Fruit fly (Drosophila melanogaster) whole organism, embryonic: ENCODE results near the gene CG32832.

Source experiments
- Abd-B ChIP-seq: fragments of 200-800 bp; sonication (Bioruptor generic); optimal IDR thresholded peaks from 2 replicates; lab custom pipeline; 2018; ENCODE audit warnings: missing biosample characterization, mild to moderate bottlenecking, missing genetic modification characterization, moderate library complexity
- CG12744 ChIP-seq: fragments of 200-800 bp; sonication (Bioruptor generic); optimal IDR thresholded peaks from 2 replicates; lab custom pipeline; 2016; ENCODE audit warnings: missing biosample characterization, missing genetic modification characterization
- CG14667 ChIP-seq: fragments of 200-800 bp; sonication (Bioruptor generic); IDR thresholded peaks from 2 replicates; pipeline ENCODE4 v1.3.6; 2022; ENCODE audit warnings: missing biosample characterization, missing genetic modification characterization
- Chrac-16 ChIP-seq: fragments of 200-800 bp; sonication (Bioruptor generic); optimal IDR thresholded peaks from 3 replicates; lab custom pipeline; 2016; ENCODE audit warnings: missing biosample characterization, missing genetic modification characterization
- Eip74EF ChIP-seq, 2 experiments: fragments of 200-800 bp in 1 of 2; fragments of >200 bp in 1 of 2; sonication (Bioruptor generic) in 1 of 2; optimal IDR thresholded peaks; 2 replicates each; lab custom pipeline; 2017 to 2019; ENCODE audit warnings: missing biosample characterization in 2 of 2, missing genetic modification characterization in 2 of 2, mild to moderate bottlenecking in 1 of 2, moderate library complexity in 1 of 2
- Ets65A ChIP-seq: fragments of 200-800 bp; sonication (Bioruptor generic); peaks from one replicate; lab custom pipeline; 2016; ENCODE audit warnings: missing biosample characterization, missing genetic modification characterization
- Hr78 ChIP-seq, 2 experiments: fragments of 200-800 bp in 1 of 2; fragments of >200 bp in 1 of 2; sonication (Bioruptor generic) in 1 of 2; optimal IDR thresholded peaks; 2 replicates each; lab custom pipeline; 2017 to 2019; ENCODE audit warnings: missing biosample characterization in 2 of 2, missing genetic modification characterization in 2 of 2, mild to moderate bottlenecking in 1 of 2, moderate library complexity in 1 of 2
- Xrp1 ChIP-seq: fragments of 200-800 bp; sonication (Bioruptor generic); IDR thresholded peaks from 2 replicates; pipeline ENCODE4 v1.3.6; 2022; ENCODE audit warnings: missing biosample characterization, missing genetic modification characterization
- gro ChIP-seq: fragments of 200-800 bp; sonication (Bioruptor generic); optimal IDR thresholded peaks from 2 replicates; lab custom pipeline; 2016; ENCODE audit warnings: missing biosample characterization, missing genetic modification characterization
- lab ChIP-seq: fragments of 200-800 bp; sonication (Bioruptor generic); optimal IDR thresholded peaks from 3 replicates; lab custom pipeline; 2017; ENCODE audit warnings: missing biosample characterization, missing genetic modification characterization, mild to moderate bottlenecking, moderate library complexity, missing genetic modification reagents

- TF ChIP-seq Ets65A (GFP tag; lab: Kevin White, UChicago) (peak; percentile 93), CG12744 (GFP tag; lab: Kevin White, UChicago) (no peak), lab (GFP tag; lab: Kevin White, UChicago) (peak; percentile 23), Hr78 (GFP tag; optimal IDR thresholded peaks at IDR 0.05; lab: Kevin White, UChicago) (no peak), Eip74EF (GFP tag; optimal IDR thresholded peaks at IDR 0.05; lab: Kevin White, UChicago) (no peak), Abd-B (GFP tag; lab: Kevin White, UChicago) (no peak), gro (no peak), Xrp1 (no peak), Chrac-16 (peak; percentile 74), CG14667 (GFP tag; lab: Robert Waterston, UW) (no peak)
Measured at dm6 chr2L:16887660-16888573, 8.8 kb upstream of the CG32832 start, which contains the start of the genes osi and tweek.
